Fruit fly (Drosophila melanogaster): ENCODE results near the gene PlexA.

DNA sequence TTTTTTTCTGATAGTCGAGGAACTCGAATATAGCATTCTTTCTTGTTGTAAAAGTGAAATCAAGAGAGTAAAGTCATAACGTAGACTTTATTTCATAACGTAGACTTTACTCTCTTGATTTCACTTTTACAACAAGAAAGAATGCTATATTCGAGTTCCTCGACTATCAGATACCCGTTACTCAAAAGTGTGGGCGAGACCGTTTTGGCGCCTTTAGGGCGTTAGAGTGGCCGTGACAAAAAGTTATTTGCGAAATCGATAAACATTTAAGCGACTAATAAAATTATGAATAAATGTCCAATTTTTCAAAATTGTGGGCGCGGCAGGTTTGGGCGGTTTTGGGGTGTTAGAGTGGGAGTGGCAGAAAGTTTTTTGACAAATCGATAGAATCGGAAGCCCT, 55.8 kb downstream of the PlexA start:
- TF ChIP-seq CG8478 (optimal IDR thresholded peaks at IDR 0.05) (no peak), CTCF (optimal IDR thresholded peaks at IDR 0.05) (no peak)
